Worm (Caenorhabditis elegans) whole organism, midembryonic: ENCODE results near the gene plx-2.
A peak's percentile ranks its signal among the peaks of the same experiment; 100 is the strongest.

Experiments
- T22C8.4 ChIP-seq: fragments of 200-800 bp; sonication (Bioruptor generic); IDR thresholded peaks from 2 replicates; pipeline ENCODE4 v1.3.6; 2022; ENCODE audit warnings: missing genetic modification characterization, missing compliant biosample characterization
- cog-1 ChIP-seq: sonication (generic microtip); optimal IDR thresholded peaks from 2 replicates; lab custom pipeline; 2016; ENCODE audit warnings: missing genetic modification characterization, missing compliant biosample characterization
- flt-1 ChIP-seq: fragments of 200-800 bp; sonication (Bioruptor generic); IDR thresholded peaks from 2 replicates; pipeline ENCODE4 v1.3.6; 2022; ENCODE audit warnings: missing genetic modification characterization, missing compliant biosample characterization
- klf-2 ChIP-seq: fragments of 200-800 bp; sonication (Bioruptor generic); conservative IDR thresholded peaks from 2 replicates; pipeline ENCODE4 v1.3.6; 2022; ENCODE audit warnings: missing genetic modification reagents, missing genetic modification characterization, missing compliant biosample characterization
- med-1 ChIP-seq: sonication (generic microtip); optimal IDR thresholded peaks from 2 replicates; lab custom pipeline; 2017; ENCODE audit warnings: missing genetic modification characterization, mild to moderate bottlenecking, missing compliant biosample characterization, antibody characterized with exemption, missing genetic modification reagents; ENCODE audit not compliant: insufficient read depth
- ref-1 ChIP-seq: fragments of 200-800 bp; sonication (Bioruptor generic); conservative IDR thresholded peaks from 2 replicates; pipeline ENCODE4 v1.3.6; 2022; ENCODE audit warnings: missing genetic modification reagents, missing genetic modification characterization, missing compliant biosample characterization
- tab-1 ChIP-seq: fragments of 200-800 bp; sonication (Bioruptor generic); IDR thresholded peaks from 2 replicates; pipeline ENCODE4 v1.3.6; 2022; ENCODE audit warnings: missing genetic modification characterization, missing compliant biosample characterization
- ztf-23 ChIP-seq: fragments of 200-800 bp; sonication (Bioruptor generic); IDR thresholded peaks from 2 replicates; pipeline ENCODE4 v1.3.6; 2022; ENCODE audit warnings: missing genetic modification reagents, missing genetic modification characterization, missing compliant biosample characterization
- ztf-29 ChIP-seq: fragments of 200-800 bp; sonication (Bioruptor generic); IDR thresholded peaks from 2 replicates; pipeline ENCODE4 v1.3.6; 2022; ENCODE audit warnings: missing genetic modification reagents, missing genetic modification characterization, missing compliant biosample characterization

ce11 chrII:14437922-14438458, 13.3 kb upstream of the plx-2 start, which contains the start of gene K04B12.2:
- TF ChIP-seq cog-1 (tag; lab: Kevin White, UChicago) (peak; percentile 46), ref-1 (GFP tag; lab: Robert Waterston, UW) (no peak), ztf-29 (no peak), tab-1 (no peak), T22C8.4 (GFP tag; lab: Robert Waterston, UW) (no peak), klf-2 (no peak), med-1 (GFP tag; lab: Kevin White, UChicago) (no peak), flt-1 (GFP tag; lab: Robert Waterston, UW) (0 out of 2 replicates have a peak, but pooled peaks have one; percentile 30), ztf-23 (GFP tag; lab: Robert Waterston, UW) (no peak)
